Worm (Caenorhabditis elegans): ENCODE results near the gene fbxa-196.

The fbxa-196 gene

DNA sequence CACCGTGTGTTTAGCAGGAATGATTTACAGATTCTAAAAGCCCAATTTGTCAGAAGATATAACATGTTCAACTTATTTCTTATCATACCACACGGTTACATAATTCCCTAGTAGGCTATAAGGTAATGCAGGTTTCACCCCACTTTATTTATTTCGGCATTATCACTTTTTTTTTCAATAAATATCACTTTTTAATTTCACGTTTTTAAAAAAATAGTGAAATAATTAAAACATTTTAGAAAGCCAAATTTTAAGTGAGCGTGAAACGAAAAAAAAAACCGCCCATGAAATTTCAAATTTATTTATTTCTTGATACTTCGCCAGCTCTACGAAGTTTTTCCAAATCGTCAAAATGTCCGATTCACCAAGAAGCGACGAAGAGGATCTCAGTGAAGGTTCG, at the start of gene fbxa-196:
TSS of gene fbxa-196 (plus strand) at position 301 of the 400 bp plus-strand sequence.
- TF ChIP-seq ceh-58 (GFP tag; IDR thresholded peaks at IDR 0.05) (no peak), sdz-38 (tag; optimal IDR thresholded peaks at IDR 0.05) (no peak), nhr-120 (GFP tag; IDR thresholded peaks at IDR 0.05) (no peak), C06A6.2 (GFP tag; conservative IDR thresholded peaks at IDR 0.05) (no peak), mxl-1 (tag; optimal IDR thresholded peaks at IDR 0.05) (no peak), sea-2 (GFP tag; IDR thresholded peaks at IDR 0.05) (no peak), F57C9.4 (tag; optimal IDR thresholded peaks at IDR 0.05) (no peak), hlh-26 (GFP tag; conservative IDR thresholded peaks at IDR 0.05) (no peak), B0336.3 (GFP tag; IDR thresholded peaks at IDR 0.05) (no peak), pbrm-1 (GFP tag; IDR thresholded peaks at IDR 0.05) (no peak), Y67H2A.10 (GFP tag; conservative IDR thresholded peaks at IDR 0.05) (no peak)

ce11 chrV:6398922-6399321, 49.5 kb upstream of the fbxa-196 start:
- no peak for TF ChIP-seq F22D6.2 (tag; optimal IDR thresholded peaks at IDR 0.05)
- no peak for TF ChIP-seq rec-8 (tag; optimal IDR thresholded peaks at IDR 0.05)
- TF ChIP-seq ets-4 (GFP tag; optimal IDR thresholded peaks at IDR 0.05), result peak; percentile 5
- TF ChIP-seq ztf-22 (GFP tag; optimal IDR thresholded peaks at IDR 0.05), result no peak
- TF ChIP-seq nhr-80 (tag; optimal IDR thresholded peaks at IDR 0.05), result peak; percentile 75
- TF ChIP-seq sea-2 (GFP tag; IDR thresholded peaks at IDR 0.05), result no peak

DNA sequence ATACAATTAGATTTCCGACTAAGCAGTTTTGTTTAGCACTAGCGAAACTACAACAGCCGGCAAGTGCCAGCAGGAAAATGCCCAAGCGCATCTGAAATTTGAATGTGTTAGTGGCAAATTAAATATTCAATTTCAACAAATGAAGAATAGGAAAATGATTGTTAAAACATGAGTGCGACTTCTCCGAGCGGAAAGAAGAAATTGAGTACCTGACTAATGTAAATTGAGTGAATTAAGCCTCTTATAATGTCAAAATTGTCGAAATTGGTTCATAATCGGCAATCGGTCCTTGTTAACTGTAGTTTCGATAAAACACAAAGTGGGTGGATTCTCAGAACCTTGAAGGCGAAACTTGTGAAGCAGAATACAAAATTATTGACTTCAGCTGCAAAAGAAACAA, 48.6 kb upstream of the fbxa-196 start, which contains the start of gene gfi-1:
TSS of gene gfi-1 (minus strand) at position 101 of the 400 bp plus-strand sequence.
- TF ChIP-seq lag-1 (GFP tag; IDR thresholded peaks at IDR 0.05), result no peak
- no peak for TF ChIP-seq ceh-58 (GFP tag; IDR thresholded peaks at IDR 0.05)
- no peak for TF ChIP-seq rec-8 (tag; optimal IDR thresholded peaks at IDR 0.05)
- TF ChIP-seq B0336.3 (GFP tag; IDR thresholded peaks at IDR 0.05), result no peak
- no peak for TF ChIP-seq sea-2 (GFP tag; IDR thresholded peaks at IDR 0.05)
- no peak for TF ChIP-seq atf-7 (tag; optimal IDR thresholded peaks at IDR 0.05)
- TF ChIP-seq rpc-1 (optimal IDR thresholded peaks at IDR 0.05), result no peak
- TF ChIP-seq rpc-1 (tag; optimal IDR thresholded peaks at IDR 0.05), result no peak
- no peak for TF ChIP-seq madf-10 (tag; optimal IDR thresholded peaks at IDR 0.05)
- no peak for TF ChIP-seq egl-44 (GFP tag; IDR thresholded peaks at IDR 0.05)
- no peak for TF ChIP-seq C17E4.6 (GFP tag; IDR thresholded peaks at IDR 0.05)
- TF ChIP-seq hrde-1 (tag; optimal IDR thresholded peaks at IDR 0.05; ENCODE audit: borderline replicate concordance), result no peak

- TF ChIP-seq let-607 (tag; optimal IDR thresholded peaks at IDR 0.05) (peak in 1 of 2 experiments; percentile 17), aptf-2 (GFP tag; conservative IDR thresholded peaks at IDR 0.05) (no peak), zim-3 (tag; optimal IDR thresholded peaks at IDR 0.05) (no peak), B0261.1 (tag; optimal IDR thresholded peaks at IDR 0.05) (no peak)
These were observed 47.9 kb upstream of the fbxa-196 start for ce11 chrV:6400528-6400927.

DNA sequence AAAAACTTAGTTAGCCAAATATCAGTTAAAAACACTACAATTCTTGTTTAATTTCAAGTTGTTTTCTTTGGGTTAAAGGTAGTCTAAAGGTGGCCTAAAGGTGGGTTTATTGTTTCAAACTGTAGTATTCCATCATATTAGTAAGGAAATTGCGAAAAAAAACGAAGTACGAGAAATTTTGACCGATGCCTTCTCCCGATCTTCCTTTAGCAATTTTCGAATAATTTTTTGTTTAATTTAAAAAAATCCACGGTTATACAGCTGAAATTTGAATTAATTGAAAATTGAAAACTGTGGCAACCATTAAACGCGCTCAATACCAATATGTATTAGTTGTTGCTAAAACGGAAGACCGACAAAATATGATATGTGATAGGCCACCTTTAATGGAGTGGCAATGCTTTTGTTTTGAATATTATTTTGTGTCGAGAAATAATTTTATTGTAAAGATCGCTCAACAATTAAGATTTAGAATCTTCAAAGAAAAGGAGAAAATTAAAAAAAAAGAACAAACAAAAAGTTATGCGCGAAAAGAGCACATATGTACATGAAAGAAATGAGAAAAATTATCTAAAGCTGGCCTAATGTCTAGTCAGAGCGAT, 47.4 kb upstream of the fbxa-196 start:
- TF ChIP-seq C06A6.2 (GFP tag; conservative IDR thresholded peaks at IDR 0.05) (0 out of 2 replicates have a peak, but pooled peaks have one; percentile 28), mcd-1 (GFP tag; IDR thresholded peaks at IDR 0.05) (no peak), mes-4 (tag; optimal IDR thresholded peaks at IDR 0.05) (no peak), F23B12.7 (tag; optimal IDR thresholded peaks at IDR 0.05; ENCODE audit: insufficient read depth) (no peak), zfh-2 (GFP tag; conservative IDR thresholded peaks at IDR 0.05) (no peak), F49E8.2 (tag; optimal IDR thresholded peaks at IDR 0.05; ENCODE audit: insufficient read depth) (no peak), nhr-80 (tag; optimal IDR thresholded peaks at IDR 0.05) (peak; percentile 24), zim-3 (tag; optimal IDR thresholded peaks at IDR 0.05) (no peak), cebp-1 (GFP tag; IDR thresholded peaks at IDR 0.05) (no peak), cebp-1 (tag; optimal IDR thresholded peaks at IDR 0.05) (no peak), Y56A3A.18 (GFP tag; IDR thresholded peaks at IDR 0.05) (0 out of 2 replicates have a peak, but pooled peaks have one; percentile 10), B0336.3 (GFP tag; IDR thresholded peaks at IDR 0.05) (0 out of 2 replicates have a peak, but pooled peaks have one; percentile 33), dox-1 (GFP tag; IDR thresholded peaks at IDR 0.05) (no peak), K11D2.4 (GFP tag; IDR thresholded peaks at IDR 0.05) (no peak), lir-1 (GFP tag; conservative IDR thresholded peaks at IDR 0.05) (no peak), let-526 (GFP tag; IDR thresholded peaks at IDR 0.05) (no peak), fkh-3 (tag; optimal IDR thresholded peaks at IDR 0.05) (no peak), snpc-1.1 (tag; optimal IDR thresholded peaks at IDR 0.05; ENCODE audit: insufficient read depth) (no peak)

Data from whole organism, young adult.